Fruit fly (Drosophila melanogaster) whole organism, embryonic: Measurements from ENCODE around the gene ND-SGDH.

Experiments used
- ATbp ChIP-seq: fragments of 200-800 bp; sonication (Bioruptor generic); optimal IDR thresholded peaks from 2 replicates; lab custom pipeline; 2017; ENCODE audit warnings: missing biosample characterization, mild to moderate bottlenecking, missing genetic modification characterization, missing genetic modification reagents
- Antp ChIP-seq: fragments of 200-800 bp; sonication (Bioruptor generic); optimal IDR thresholded peaks from 3 replicates; lab custom pipeline; 2016; ENCODE audit warnings: missing biosample characterization, missing genetic modification characterization
- B-H2 ChIP-seq: fragments of 200-800 bp; sonication (Bioruptor generic); optimal IDR thresholded peaks from 2 replicates; lab custom pipeline; 2018; ENCODE audit warnings: missing biosample characterization, mild to moderate bottlenecking, missing genetic modification characterization
- BEAF-32 ChIP-seq: fragments of 200-800 bp; sonication (Bioruptor generic); optimal IDR thresholded peaks from 3 replicates; lab custom pipeline; 2017; ENCODE audit warnings: missing biosample characterization, missing genetic modification characterization, mild to moderate bottlenecking, moderate library complexity, missing genetic modification reagents
- BtbVII ChIP-seq: fragments of 200-800 bp; sonication (Bioruptor generic); optimal IDR thresholded peaks from 3 replicates; lab custom pipeline; 2017; ENCODE audit warnings: missing biosample characterization, mild to moderate bottlenecking, missing genetic modification characterization
- CG10366 ChIP-seq: fragments of 200-800 bp; sonication (Bioruptor generic); IDR thresholded peaks from 2 replicates; pipeline ENCODE4 v1.3.6; 2022; ENCODE audit warnings: missing biosample characterization, missing genetic modification characterization
- CG12155 ChIP-seq: fragments of 200-800 bp; sonication (Bioruptor generic); optimal IDR thresholded peaks from 3 replicates; lab custom pipeline; 2016; ENCODE audit warnings: missing biosample characterization, missing genetic modification characterization
- CG12236 ChIP-seq: fragments of 200-800 bp; sonication (Bioruptor generic); optimal IDR thresholded peaks from 2 replicates; lab custom pipeline; 2016; ENCODE audit warnings: missing biosample characterization, missing genetic modification characterization
- CG13296 ChIP-seq: fragments of 200-800 bp; sonication (Bioruptor generic); optimal IDR thresholded peaks from 3 replicates; lab custom pipeline; 2018; ENCODE audit warnings: missing biosample characterization, mild to moderate bottlenecking, missing genetic modification characterization
- CG14441 ChIP-seq: fragments of 200-800 bp; sonication (Bioruptor generic); IDR thresholded peaks from 2 replicates; pipeline ENCODE4 v1.3.6; 2022; ENCODE audit warnings: missing biosample characterization, missing genetic modification characterization
- CG1603 ChIP-seq: fragments of 200-800 bp; sonication (Bioruptor generic); optimal IDR thresholded peaks from 2 replicates; lab custom pipeline; 2019; ENCODE audit warnings: missing biosample characterization, mild to moderate bottlenecking, missing genetic modification characterization, moderate library complexity
- CG16813 ChIP-seq: fragments of 200-800 bp; sonication (Bioruptor generic); IDR thresholded peaks from 3 replicates; pipeline ENCODE4 v1.3.6; 2022; ENCODE audit warnings: missing biosample characterization, missing genetic modification characterization; ENCODE audit not compliant: partially characterized antibody
- CG16815 ChIP-seq: fragments of 200-800 bp; sonication (Bioruptor generic); optimal IDR thresholded peaks from 3 replicates; lab custom pipeline; 2017; ENCODE audit warnings: missing biosample characterization, mild to moderate bottlenecking, missing genetic modification characterization
- CG17568 ChIP-seq: fragments of 200-800 bp; sonication (Bioruptor generic); optimal IDR thresholded peaks from 2 replicates; lab custom pipeline; 2018; ENCODE audit warnings: missing biosample characterization, mild to moderate bottlenecking, missing genetic modification characterization, moderate library complexity
- CG2116 ChIP-seq: fragments of 200-800 bp; sonication (Bioruptor generic); optimal IDR thresholded peaks from 3 replicates; lab custom pipeline; 2018; ENCODE audit warnings: missing biosample characterization, mild to moderate bottlenecking, missing genetic modification characterization
- CG2120 ChIP-seq: fragments of 200-800 bp; sonication (Bioruptor generic); optimal IDR thresholded peaks from 3 replicates; lab custom pipeline; 2016; ENCODE audit warnings: missing biosample characterization, missing genetic modification characterization
- CG3065 ChIP-seq: fragments of 200-800 bp; sonication (Bioruptor generic); optimal IDR thresholded peaks from 2 replicates; lab custom pipeline; 2016; ENCODE audit warnings: missing biosample characterization, missing genetic modification characterization
- CG3726 ChIP-seq: fragments of 200-800 bp; sonication (Bioruptor generic); IDR thresholded peaks from 3 replicates; pipeline ENCODE4, ENCODE4 v1.3.6; 2022; ENCODE audit warnings: missing biosample characterization, missing genetic modification characterization
- CG3847 ChIP-seq: fragments of 200-800 bp; sonication (Bioruptor generic); IDR thresholded peaks from 2 replicates; pipeline ENCODE4 v1.3.6; 2022; ENCODE audit warnings: missing biosample characterization, missing genetic modification characterization
- CG42726 ChIP-seq: fragments of 200-800 bp; sonication (Bioruptor generic); IDR thresholded peaks from 2 replicates; pipeline ENCODE4 v1.3.6; 2022; ENCODE audit warnings: missing biosample characterization, missing genetic modification characterization; ENCODE audit not compliant: partially characterized antibody
- CG43689 ChIP-seq: fragments of 200-800 bp; sonication (Bioruptor generic); IDR thresholded peaks from 2 replicates; pipeline ENCODE4 v1.3.6; 2022; ENCODE audit warnings: missing biosample characterization, missing genetic modification characterization
- CG4707 ChIP-seq: fragments of 200-800 bp; sonication (Bioruptor generic); optimal IDR thresholded peaks from 2 replicates; lab custom pipeline; 2018; ENCODE audit warnings: missing biosample characterization, mild to moderate bottlenecking, missing genetic modification characterization, moderate library complexity
- CG7786 ChIP-seq: fragments of 200-800 bp; sonication (Bioruptor generic); optimal IDR thresholded peaks from 2 replicates; lab custom pipeline; 2016; ENCODE audit warnings: missing biosample characterization, missing genetic modification characterization
- CG7928 ChIP-seq: fragments of 200-800 bp; sonication (Bioruptor generic); optimal IDR thresholded peaks from 2 replicates; lab custom pipeline; 2017; ENCODE audit warnings: missing biosample characterization, mild to moderate bottlenecking, missing genetic modification characterization
- CG8281 ChIP-seq: fragments of 200-800 bp; sonication (Bioruptor generic); optimal IDR thresholded peaks from 2 replicates; lab custom pipeline; 2018; ENCODE audit warnings: missing biosample characterization, mild to moderate bottlenecking, missing genetic modification characterization, moderate library complexity
- CG9609 ChIP-seq: fragments of 200-800 bp; sonication (Bioruptor generic); optimal IDR thresholded peaks from 3 replicates; lab custom pipeline; 2016; ENCODE audit warnings: missing biosample characterization, missing genetic modification characterization
- CTCF ChIP-seq: fragments of 200-800 bp; sonication (Bioruptor generic); optimal IDR thresholded peaks from 2 replicates; lab custom pipeline; 2017; ENCODE audit warnings: missing biosample characterization, mild to moderate bottlenecking, missing genetic modification characterization, moderate library complexity
- Doc2 ChIP-seq: fragments of 200-800 bp; sonication (Bioruptor generic); IDR thresholded peaks from 2 replicates; pipeline ENCODE4 v1.3.6; 2022; ENCODE audit warnings: missing biosample characterization, missing genetic modification characterization
- Hmr ChIP-seq: fragments of 200-800 bp; sonication (Bioruptor generic); optimal IDR thresholded peaks from 3 replicates; lab custom pipeline; 2017; ENCODE audit warnings: mild to moderate bottlenecking, missing biosample characterization, missing genetic modification reagents, missing genetic modification characterization
- Hr3 ChIP-seq: fragments of 200-800 bp; sonication (Bioruptor generic); optimal IDR thresholded peaks from 3 replicates; lab custom pipeline; 2016; ENCODE audit warnings: missing biosample characterization, missing genetic modification characterization
- Nf-YA ChIP-seq: fragments of 200-800 bp; sonication (Bioruptor generic); IDR thresholded peaks from 2 replicates; pipeline ENCODE4 v1.3.6; 2022; ENCODE audit warnings: missing biosample characterization, missing genetic modification characterization
- Optix ChIP-seq: fragments of 200-800 bp; sonication (Bioruptor generic); IDR thresholded peaks from 3 replicates; pipeline ENCODE4 v1.3.6; 2022; ENCODE audit warnings: missing biosample characterization, missing genetic modification characterization
- Poxn ChIP-seq: fragments of 200-800 bp; sonication (Bioruptor generic); IDR thresholded peaks from 2 replicates; pipeline ENCODE4 v1.3.6; 2022; ENCODE audit warnings: missing biosample characterization, missing genetic modification characterization
- ara ChIP-seq: fragments of 200-800 bp; sonication (Bioruptor generic); IDR thresholded peaks from 2 replicates; pipeline ENCODE4 v1.3.6; 2022; ENCODE audit warnings: missing biosample characterization, missing genetic modification characterization
- bbx ChIP-seq: fragments of 200-800 bp; sonication (Bioruptor generic); IDR thresholded peaks from 2 replicates; pipeline ENCODE4 v1.3.6; 2022; ENCODE audit warnings: missing biosample characterization, missing genetic modification characterization; ENCODE audit not compliant: partially characterized antibody
- bigmax ChIP-seq: fragments of 200-800 bp; sonication (Bioruptor generic); optimal IDR thresholded peaks from 2 replicates; lab custom pipeline; 2018; ENCODE audit warnings: missing biosample characterization, mild to moderate bottlenecking, missing genetic modification characterization
- ci ChIP-seq: fragments of 200-800 bp; sonication (Bioruptor generic); IDR thresholded peaks from 3 replicates; pipeline ENCODE4 v1.3.6; 2022; ENCODE audit warnings: missing biosample characterization, missing genetic modification characterization
- dm ChIP-seq: fragments of 200-800 bp; sonication (Bioruptor generic); optimal IDR thresholded peaks from 3 replicates; lab custom pipeline; 2016; ENCODE audit warnings: missing biosample characterization, missing genetic modification characterization
- emc ChIP-seq: fragments of 200-800 bp; sonication (Bioruptor generic); optimal IDR thresholded peaks from 2 replicates; lab custom pipeline; 2016; ENCODE audit warnings: missing biosample characterization, missing genetic modification characterization
- gcm ChIP-seq: fragments of 200-800 bp; sonication (Bioruptor generic); optimal IDR thresholded peaks from 2 replicates; lab custom pipeline; 2019; ENCODE audit warnings: missing biosample characterization, mild to moderate bottlenecking, missing genetic modification characterization, moderate library complexity
- jing ChIP-seq: fragments of 200-800 bp; sonication (Bioruptor generic); optimal IDR thresholded peaks from 2 replicates; lab custom pipeline; 2018; ENCODE audit warnings: missing biosample characterization, mild to moderate bottlenecking, missing genetic modification characterization
- lmd ChIP-seq: fragments of 200-800 bp; sonication (Bioruptor generic); IDR thresholded peaks from 2 replicates; pipeline ENCODE4 v1.3.6; 2022; ENCODE audit warnings: missing biosample characterization, missing genetic modification characterization
- lola ChIP-seq, 3 experiments: fragments of >200 bp in 2 of 3; fragments of 200-800 bp in 1 of 3; sonication (Bioruptor generic) in 1 of 3; optimal IDR thresholded peaks; 2 replicates each; lab custom pipeline; 2017 to 2019; ENCODE audit warnings: missing biosample characterization in 3 of 3, missing genetic modification characterization in 3 of 3, mild to moderate bottlenecking in 1 of 3, moderate library complexity in 1 of 3
- maf-S ChIP-seq: fragments of 200-800 bp; sonication (Bioruptor generic); optimal IDR thresholded peaks from 2 replicates; lab custom pipeline; 2016; ENCODE audit warnings: missing biosample characterization, missing genetic modification characterization
- otp ChIP-seq: fragments of 200-800 bp; sonication (Bioruptor generic); IDR thresholded peaks from 3 replicates; pipeline ENCODE4, ENCODE4 v1.3.6; 2022; ENCODE audit warnings: missing biosample characterization, missing genetic modification characterization
- pan ChIP-seq, 4 experiments: fragments of >200 bp in 3 of 4; fragments of 200-800 bp in 1 of 4; sonication (Bioruptor generic) in 1 of 4; optimal IDR thresholded peaks in 3 of 4; IDR thresholded peaks in 1 of 4; 2 replicates each; pipeline versions ENCODE4 v1.3.6 to Lab custom; 2017 to 2022; ENCODE audit warnings: missing biosample characterization in 2 of 4, missing genetic modification characterization in 2 of 4, mixed read lengths in 1 of 4
- pros ChIP-seq: fragments of 200-800 bp; sonication (Bioruptor generic); optimal IDR thresholded peaks from 3 replicates; lab custom pipeline; 2019; ENCODE audit warnings: missing biosample characterization, mild to moderate bottlenecking, missing genetic modification characterization, moderate library complexity
- psq ChIP-seq: fragments of 200-800 bp; sonication (Bioruptor generic); optimal IDR thresholded peaks from 2 replicates; lab custom pipeline; 2017; ENCODE audit warnings: missing biosample characterization, missing genetic modification characterization
- ranshi ChIP-seq: fragments of 200-800 bp; sonication (Bioruptor generic); IDR thresholded peaks from 2 replicates; pipeline ENCODE4 v1.3.6; 2022; ENCODE audit warnings: missing biosample characterization, missing genetic modification characterization
- scrt ChIP-seq: fragments of 200-800 bp; sonication (Bioruptor generic); optimal IDR thresholded peaks from 2 replicates; lab custom pipeline; 2018; ENCODE audit warnings: missing biosample characterization, mild to moderate bottlenecking, missing genetic modification characterization, moderate library complexity
- vvl ChIP-seq: fragments of 200-800 bp; sonication (Bioruptor generic); IDR thresholded peaks from 2 replicates; pipeline ENCODE4 v1.3.6; 2022; ENCODE audit warnings: missing biosample characterization, missing genetic modification characterization

The ND-SGDH gene

dm6 chr3L:12124138-12124583 is 14.2 kb downstream of the ND-SGDH start (continued):
- TF ChIP-seq Hr3 (no peak), ATbp (GFP tag; lab: Kevin White, UChicago) (no peak), Optix (GFP tag; lab: Robert Waterston, UW) (0 out of 3 replicates have a peak, but pooled peaks have one; percentile 46), BtbVII (GFP tag; lab: Kevin White, UChicago) (no peak), CG16813 (no peak), CG17568 (GFP tag; lab: Kevin White, UChicago) (peak; percentile 40), Poxn (GFP tag; lab: Robert Waterston, UW) (no peak), CG10366 (GFP tag; lab: Robert Waterston, UW) (no peak), Nf-YA (GFP tag; lab: Robert Waterston, UW) (no peak), bigmax (peak; percentile 77), ranshi (GFP tag; lab: Robert Waterston, UW) (no peak), BEAF-32 (GFP tag; lab: Kevin White, UChicago) (no peak), CG12236 (no peak), jing (GFP tag; lab: Kevin White, UChicago) (no peak), CG42726 (GFP tag; lab: Robert Waterston, UW) (peak; percentile 38; the same call in 1 of the 2 replicates), Doc2 (GFP tag; lab: Robert Waterston, UW) (no peak), lmd (GFP tag; lab: Robert Waterston, UW) (peak; percentile 32; the same call in 1 of the 2 replicates), CTCF (GFP tag; lab: Kevin White, UChicago) (no peak), CG1603 (tag; lab: Kevin White, UChicago) (peak; percentile 17), CG43689 (GFP tag; lab: Robert Waterston, UW) (no peak), CG7786 (no peak), dm (GFP tag; lab: Kevin White, UChicago) (peak; percentile 35), CG12155 (GFP tag; lab: Kevin White, UChicago) (no peak), bbx (GFP tag; lab: Robert Waterston, UW) (peak; percentile 57; the same call in 1 of the 2 replicates), CG14441 (GFP tag; lab: Robert Waterston, UW) (peak; percentile 53), CG9609 (GFP tag; lab: Kevin White, UChicago) (no peak), pan (optimal IDR thresholded peaks at IDR 0.05; lab: Kevin White, UChicago) (no peak), pan (GFP tag; optimal IDR thresholded peaks at IDR 0.05 in 1 of 2, IDR thresholded peaks at IDR 0.05 in 1 of 2) (peak in 1 of 2 experiments; percentile 11), pros (GFP tag; lab: Kevin White, UChicago) (peak; percentile 89), CG3847 (GFP tag; lab: Robert Waterston, UW) (no peak), CG16815 (GFP tag; lab: Kevin White, UChicago) (no peak), gcm (GFP tag; lab: Kevin White, UChicago) (peak; percentile 47), B-H2 (GFP tag; lab: Kevin White, UChicago) (peak; percentile 71), CG3726 (GFP tag; lab: Robert Waterston, UW) (no peak), CG8281 (no peak), CG4707 (GFP tag; lab: Kevin White, UChicago) (no peak), CG13296 (peak; percentile 30), lola (GFP tag; optimal IDR thresholded peaks at IDR 0.05; lab: Kevin White, UChicago) (no peak), CG3065 (GFP tag; lab: Kevin White, UChicago) (no peak), psq (GFP tag; lab: Kevin White, UChicago) (no peak), CG2116 (GFP tag; lab: Kevin White, UChicago) (no peak), vvl (GFP tag; lab: Robert Waterston, UW) (peak; percentile 72), Hmr (GFP tag; lab: Kevin White, UChicago) (no peak), Antp (GFP tag; lab: Kevin White, UChicago) (no peak), scrt (GFP tag; lab: Kevin White, UChicago) (no peak), ara (GFP tag; lab: Robert Waterston, UW) (0 out of 2 replicates have a peak, but pooled peaks have one; percentile 23), CG2120 (GFP tag; lab: Kevin White, UChicago) (peak; percentile 3), otp (peak; percentile 54; the same call in 2 of the 3 replicates), CG7928 (peak; percentile 60), emc (no peak), maf-S (no peak), ci (GFP tag; lab: Robert Waterston, UW) (peak; percentile 66)
